Worm (Caenorhabditis elegans) whole organism, L1 larva: Measurements from ENCODE around the gene F26H11.4.

Experiments used
- aly-2 ChIP-seq: fragments of 150-350 bp; optimal IDR thresholded peaks from 2 replicates; lab custom pipeline; 2014; ENCODE audit warnings: missing biosample characterization, missing genetic modification characterization
- ceh-82 ChIP-seq, 3 experiments: fragments of 150-350 bp in 1 of 3; sonication (generic microtip) in 2 of 3; optimal IDR thresholded peaks; 2 replicates each; lab custom pipeline; 2014 to 2017; ENCODE audit warnings: missing biosample characterization in 3 of 3, missing genetic modification characterization in 3 of 3

DNA sequence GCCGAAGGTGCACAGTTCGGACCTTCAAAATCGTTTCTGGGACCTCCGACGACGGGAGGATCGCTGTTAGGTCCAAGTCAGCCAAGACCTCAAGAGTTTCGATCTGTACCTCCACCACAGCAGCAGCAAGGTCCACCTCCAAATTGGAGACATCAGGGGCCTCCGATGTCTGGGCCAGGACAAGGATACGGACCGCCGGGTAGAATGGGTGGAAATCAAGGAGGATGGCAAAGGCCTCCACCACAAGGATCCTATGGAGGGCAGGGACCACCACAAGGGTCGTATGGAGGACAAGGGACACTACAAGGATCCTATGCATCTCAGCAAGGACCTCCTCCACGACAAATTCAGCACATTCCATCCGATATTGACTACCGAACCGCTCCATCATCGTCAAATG is 47.7 kb upstream of the F26H11.4 start:
- no peak for TF ChIP-seq aly-2 (tag; lab: Kevin White, UChicago)
- TF ChIP-seq ceh-82 (tag; optimal IDR thresholded peaks at IDR 0.05; lab: Kevin White, UChicago) = no peak
